Worm (Caenorhabditis elegans) whole organism, L4 larva: ENCODE measurements around the gene gcna-1.

Experiments
- F26F4.8 ChIP-seq: fragments of 200-800 bp; sonication (Bioruptor generic); conservative IDR thresholded peaks from 2 replicates; pipeline ENCODE4 v1.3.6; 2022; ENCODE audit warnings: missing genetic modification characterization, missing compliant biosample characterization
- F37D6.2 ChIP-seq: sonication (generic microtip); optimal IDR thresholded peaks from 2 replicates; lab custom pipeline; 2016; ENCODE audit warnings: mild to moderate bottlenecking, missing genetic modification characterization, missing compliant biosample characterization
- F44E2.7 ChIP-seq: fragments of 200-800 bp; sonication (Bioruptor generic); IDR thresholded peaks from 2 replicates; pipeline ENCODE4 v2.1.2; 2022; ENCODE audit warnings: missing genetic modification characterization, missing compliant biosample characterization
- Y105C5A.15 ChIP-seq: fragments of 200-800 bp; sonication (Bioruptor generic); IDR thresholded peaks from 2 replicates; pipeline ENCODE4 v1.3.6; 2022; ENCODE audit warnings: missing genetic modification characterization, missing compliant biosample characterization
- Y48G9A.11 ChIP-seq: fragments of 200-800 bp; sonication (Bioruptor generic); IDR thresholded peaks from 2 replicates; pipeline ENCODE4 v1.3.6; 2022; ENCODE audit warnings: missing genetic modification reagents, missing genetic modification characterization, missing compliant biosample characterization
- Y5F2A.4 ChIP-seq: fragments of 200-800 bp; sonication (Bioruptor generic); optimal IDR thresholded peaks from 2 replicates; lab custom pipeline; 2018; ENCODE audit warnings: mild to moderate bottlenecking, missing genetic modification characterization, missing compliant biosample characterization
- attf-4 ChIP-seq: sonication (generic microtip); optimal IDR thresholded peaks from 3 replicates; lab custom pipeline; 2017; ENCODE audit warnings: missing biosample characterization, missing genetic modification characterization
- ceh-28 ChIP-seq: fragments of 150-350 bp; optimal IDR thresholded peaks from 2 replicates; lab custom pipeline; 2014; ENCODE audit warnings: missing biosample characterization, missing genetic modification reagents, missing genetic modification characterization
- ceh-44 ChIP-seq: fragments of 200-800 bp; sonication (Bioruptor generic); IDR thresholded peaks from 2 replicates; pipeline ENCODE4 v1.3.6; 2022; ENCODE audit warnings: missing genetic modification reagents, missing genetic modification characterization, missing compliant biosample characterization
- ceh-62 ChIP-seq: sonication (generic microtip); optimal IDR thresholded peaks from 2 replicates; lab custom pipeline; 2017; ENCODE audit warnings: missing biosample characterization, missing genetic modification characterization
- daf-8 ChIP-seq: fragments of 200-800 bp; sonication (Bioruptor generic); IDR thresholded peaks from 2 replicates; pipeline ENCODE4 v1.3.6; 2022; ENCODE audit warnings: missing genetic modification characterization, missing compliant biosample characterization
- dmd-8 ChIP-seq: fragments of 200-800 bp; sonication (Bioruptor generic); IDR thresholded peaks from 2 replicates; pipeline ENCODE4 v1.3.6; 2022; ENCODE audit warnings: missing genetic modification characterization, missing compliant biosample characterization
- dmd-9 ChIP-seq: fragments of 200-800 bp; sonication (Bioruptor generic); IDR thresholded peaks from 2 replicates; pipeline ENCODE4 v1.3.6; 2022; ENCODE audit warnings: missing genetic modification reagents, missing genetic modification characterization, missing compliant biosample characterization
- dpl-1 ChIP-seq: fragments of 150-350 bp; optimal IDR thresholded peaks from 2 replicates; lab custom pipeline; 2014; ENCODE audit warnings: missing biosample characterization, missing genetic modification reagents, missing genetic modification characterization
- gei-8 ChIP-seq: fragments of 200-800 bp; sonication (Bioruptor generic); optimal IDR thresholded peaks from 2 replicates; lab custom pipeline; 2018; ENCODE audit warnings: mild to moderate bottlenecking, missing genetic modification characterization, missing compliant biosample characterization
- jun-1 ChIP-seq: fragments of 150-350 bp; optimal IDR thresholded peaks from 2 replicates; lab custom pipeline; 2014; ENCODE audit warnings: missing biosample characterization, missing genetic modification reagents, missing genetic modification characterization
- lim-7 ChIP-seq: fragments of 200-800 bp; sonication (Bioruptor generic); IDR thresholded peaks from 2 replicates; pipeline ENCODE4 v1.3.6; 2022; ENCODE audit warnings: missing genetic modification characterization, missing compliant biosample characterization
- lin-1 ChIP-seq: fragments of 200-800 bp; sonication (Bioruptor generic); IDR thresholded peaks from 2 replicates; pipeline ENCODE4 v1.3.6; 2022; ENCODE audit warnings: missing genetic modification reagents, missing genetic modification characterization, missing compliant biosample characterization
- lin-15B ChIP-seq: fragments of 150-350 bp; sonication (generic microtip); optimal IDR thresholded peaks from 3 replicates; lab custom pipeline; 2014; ENCODE audit warnings: missing biosample characterization, missing genetic modification characterization
- lin-38 ChIP-seq: fragments of 200-800 bp; sonication (Bioruptor generic); IDR thresholded peaks from 2 replicates; pipeline ENCODE4 v1.3.6; 2022; ENCODE audit warnings: missing genetic modification reagents, missing genetic modification characterization, missing compliant biosample characterization
- lsy-2 ChIP-seq, 2 experiments: fragments of 150-350 bp in 1 of 2; sonication (generic microtip) in 1 of 2; optimal IDR thresholded peaks; 2 replicates each; lab custom pipeline; 2014 to 2017; ENCODE audit warnings: missing biosample characterization in 2 of 2, missing genetic modification characterization in 2 of 2
- madf-5 ChIP-seq, 2 experiments: fragments of 200-800 bp; sonication (Bioruptor generic); IDR thresholded peaks; 2 replicates each; pipeline ENCODE4 v1.3.6; 2022; ENCODE audit warnings: missing compliant biosample characterization in 2 of 2, missing genetic modification characterization in 2 of 2
- mdl-1 ChIP-seq, 2 experiments: fragments of 150-350 bp in 1 of 2; sonication (generic microtip) in 1 of 2; optimal IDR thresholded peaks; 2 replicates each; lab custom pipeline; 2014 to 2017; ENCODE audit warnings: missing biosample characterization in 2 of 2, missing genetic modification characterization in 2 of 2
- mep-1 ChIP-seq: fragments of 150-350 bp; sonication (generic microtip); optimal IDR thresholded peaks from 3 replicates; lab custom pipeline; 2014; ENCODE audit warnings: missing biosample characterization, missing genetic modification characterization
- mxl-3 ChIP-seq: fragments of 200-800 bp; sonication (Bioruptor generic); optimal IDR thresholded peaks from 2 replicates; lab custom pipeline; 2018; ENCODE audit warnings: mild to moderate bottlenecking, missing genetic modification characterization, missing compliant biosample characterization
- nhr-10 ChIP-seq: fragments of 150-350 bp; optimal IDR thresholded peaks from 2 replicates; lab custom pipeline; 2014; ENCODE audit warnings: missing biosample characterization, missing genetic modification characterization
- nhr-237 ChIP-seq: sonication (generic microtip); optimal IDR thresholded peaks from 2 replicates; lab custom pipeline; 2017; ENCODE audit warnings: missing biosample characterization, missing genetic modification characterization
- nhr-25 ChIP-seq: sonication (generic microtip); optimal IDR thresholded peaks from 2 replicates; lab custom pipeline; 2017; ENCODE audit warnings: missing genetic modification characterization, mild to moderate bottlenecking, missing compliant biosample characterization, antibody characterized with exemption, moderate library complexity, borderline replicate concordance; ENCODE audit not compliant: insufficient read depth
- nhr-28 ChIP-seq: fragments of 150-350 bp; optimal IDR thresholded peaks from 2 replicates; lab custom pipeline; 2014; ENCODE audit warnings: missing biosample characterization, missing genetic modification characterization
- nhr-48 ChIP-seq: sonication (generic microtip); optimal IDR thresholded peaks from 2 replicates; lab custom pipeline; 2016; ENCODE audit warnings: mild to moderate bottlenecking, missing genetic modification characterization, missing compliant biosample characterization
- php-3 ChIP-seq: fragments of 200-800 bp; sonication (Bioruptor generic); IDR thresholded peaks from 2 replicates; pipeline ENCODE4 v1.3.6; 2022; ENCODE audit warnings: missing genetic modification reagents, missing genetic modification characterization, missing compliant biosample characterization
- rbr-2 ChIP-seq: sonication (generic microtip); optimal IDR thresholded peaks from 2 replicates; lab custom pipeline; 2016; ENCODE audit warnings: missing genotype, missing genetic modification characterization, missing compliant biosample characterization
- snpc-1.2 ChIP-seq: fragments of 200-800 bp; sonication (Bioruptor generic); IDR thresholded peaks from 2 replicates; pipeline ENCODE4 v1.3.6; 2022; ENCODE audit warnings: missing genetic modification reagents, missing genetic modification characterization, missing compliant biosample characterization
- spr-3 ChIP-seq: fragments of 200-800 bp; sonication (Bioruptor generic); optimal IDR thresholded peaks from 2 replicates; lab custom pipeline; 2018; ENCODE audit warnings: mild to moderate bottlenecking, missing genetic modification characterization, missing compliant biosample characterization
- tra-1 ChIP-seq: fragments of 200-800 bp; sonication (Bioruptor generic); IDR thresholded peaks from 2 replicates; pipeline ENCODE4 v1.3.6; 2022; ENCODE audit warnings: missing genetic modification reagents, missing genetic modification characterization, missing compliant biosample characterization
- unc-130 ChIP-seq: sonication (generic microtip); optimal IDR thresholded peaks from 2 replicates; lab custom pipeline; 2016; ENCODE audit warnings: missing genetic modification reagents, missing genetic modification characterization, missing compliant biosample characterization
- vab-7 ChIP-seq: fragments of 200-800 bp; sonication (Bioruptor generic); IDR thresholded peaks from 2 replicates; pipeline ENCODE4 v1.3.6; 2022; ENCODE audit warnings: missing genetic modification reagents, missing genetic modification characterization, missing compliant biosample characterization
- zfp-3 ChIP-seq: fragments of 200-800 bp; sonication (Bioruptor generic); conservative IDR thresholded peaks from 2 replicates; pipeline ENCODE4 v1.3.6; 2022; ENCODE audit warnings: missing genetic modification reagents, missing genetic modification characterization, missing compliant biosample characterization
- zip-11 ChIP-seq: fragments of 200-800 bp; sonication (Bioruptor generic); IDR thresholded peaks from 2 replicates; pipeline ENCODE4 v1.3.6; 2022; ENCODE audit warnings: missing genetic modification characterization, missing compliant biosample characterization
- zip-2 ChIP-seq: fragments of 150-350 bp; optimal IDR thresholded peaks from 2 replicates; lab custom pipeline; 2014; ENCODE audit warnings: missing biosample characterization, missing genetic modification characterization
- ztf-7 ChIP-seq: fragments of 150-350 bp; optimal IDR thresholded peaks from 2 replicates; lab custom pipeline; 2014; ENCODE audit warnings: missing biosample characterization, missing genetic modification characterization

The gcna-1 gene

DNA sequence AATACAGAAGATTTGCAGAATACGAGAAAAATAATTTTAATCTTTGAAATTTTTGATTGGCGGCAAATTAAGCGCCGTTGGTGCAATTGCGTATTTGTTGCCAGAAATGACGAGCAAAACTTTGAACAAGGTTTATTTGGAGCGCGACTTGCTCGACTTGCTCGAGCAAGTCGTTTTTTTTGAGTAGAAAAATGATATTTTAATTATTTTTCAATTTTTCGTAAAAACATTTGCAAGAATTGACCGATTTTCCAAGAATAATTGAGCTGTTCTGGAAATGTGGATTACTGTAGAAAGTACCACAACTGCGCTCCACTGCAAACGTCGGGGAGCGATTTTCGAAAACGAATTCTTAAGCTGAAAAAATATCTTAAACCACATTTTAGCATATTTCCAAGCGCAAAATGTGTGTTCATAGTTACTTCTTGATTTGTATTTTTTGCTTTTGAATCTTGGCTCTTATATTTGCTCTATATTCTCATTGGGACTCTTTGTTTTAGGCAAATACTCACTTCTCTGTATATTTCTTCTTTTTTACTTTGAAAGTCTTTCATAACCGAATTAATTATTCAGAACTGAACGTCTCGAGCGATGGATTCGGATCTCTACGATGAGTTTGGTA is at the start of gene gcna-1, which contains the start of gene eftu-2:
Gene gcna-1, minus strand, starts transcription at position 96 of the 622 bp plus-strand sequence.
Gene eftu-2, plus strand, starts transcription at position 572 of the 622 bp plus-strand sequence.
- peak; percentile 82 for TF ChIP-seq dpl-1 (GFP tag; lab: Kevin White, UChicago)
- TF ChIP-seq lsy-2 (tag; optimal IDR thresholded peaks at IDR 0.05; lab: Kevin White, UChicago), result peak in 1 of 2 experiments; percentile 92
- TF ChIP-seq rbr-2, result peak; percentile 3
- TF ChIP-seq php-3 (GFP tag; lab: Robert Waterston, UW), result no peak
- TF ChIP-seq nhr-48 (tag; lab: Kevin White, UChicago), result no peak
- TF ChIP-seq lin-38 (GFP tag; lab: Robert Waterston, UW), result peak; percentile 77

DNA sequence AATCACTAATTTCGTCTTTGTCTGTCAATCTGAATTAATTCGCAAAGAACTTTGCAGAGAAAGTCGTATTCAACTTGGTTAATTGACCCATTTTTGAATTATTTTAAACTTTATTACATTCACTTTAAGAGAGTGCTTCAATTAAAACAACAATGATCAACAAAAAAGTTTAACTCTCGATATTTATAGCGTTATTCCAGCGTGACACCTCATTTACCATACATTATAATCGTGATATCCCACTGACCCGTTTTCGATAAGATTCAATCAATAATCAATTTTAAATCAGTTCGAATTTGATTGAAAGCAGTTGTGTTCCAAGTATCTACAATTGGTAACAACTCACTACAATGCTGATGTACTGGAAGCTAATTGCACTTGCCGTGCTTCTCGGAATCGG is 47.9 kb upstream of the gcna-1 start, which contains the start of gene clc-10:
Gene clc-10, plus strand, starts transcription at position 301 of the 400 bp plus-strand sequence.
- TF ChIP-seq daf-8 (GFP tag; lab: Robert Waterston, UW) (no peak), dmd-8 (no peak), mxl-3 (GFP tag; lab: Kevin White, UChicago) (no peak), ceh-62 (tag; lab: Kevin White, UChicago) (no peak), zip-2 (no peak), rbr-2 (no peak), madf-5 (GFP tag; IDR thresholded peaks at IDR 0.05; lab: Robert Waterston, UW) (no peak), dpl-1 (GFP tag; lab: Kevin White, UChicago) (no peak), unc-130 (GFP tag; lab: Kevin White, UChicago) (no peak), nhr-237 (tag; lab: Kevin White, UChicago) (no peak), gei-8 (GFP tag; lab: Kevin White, UChicago) (no peak), nhr-28 (no peak), dmd-9 (GFP tag; lab: Robert Waterston, UW) (no peak), F26F4.8 (no peak)
- TF ChIP-seq, all 104 proteins: peak for 0

DNA sequence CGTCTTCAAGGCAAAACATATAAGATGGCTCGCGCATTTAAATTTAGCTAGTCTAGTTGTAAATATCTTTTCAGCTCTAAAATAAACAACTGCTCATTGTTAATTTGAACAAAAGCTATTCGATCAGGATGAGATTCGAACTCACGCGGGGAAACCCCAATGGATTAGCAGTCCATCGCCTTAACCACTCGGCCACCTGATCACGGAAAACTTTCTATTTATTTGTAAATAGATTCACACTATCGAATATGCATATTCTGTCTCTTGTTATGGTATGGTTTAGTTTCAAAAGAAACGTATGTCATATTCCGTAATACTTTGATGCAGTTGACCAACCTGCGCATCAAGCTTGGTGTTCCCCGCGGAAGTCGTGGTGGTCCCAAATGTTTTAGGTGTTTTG is 47.3 kb upstream of the gcna-1 start:
- no peak for TF ChIP-seq dpl-1 (GFP tag; lab: Kevin White, UChicago)
- TF ChIP-seq lin-38 (GFP tag; lab: Robert Waterston, UW), result no peak
- no peak for TF ChIP-seq mdl-1 (tag; optimal IDR thresholded peaks at IDR 0.05; lab: Kevin White, UChicago)
- no peak for TF ChIP-seq Y5F2A.4 (GFP tag; lab: Kevin White, UChicago)
- TF ChIP-seq Y48G9A.11 (GFP tag; lab: Robert Waterston, UW), result peak; percentile 52; the same call in 1 of the 2 replicates
- TF ChIP-seq F44E2.7 (GFP tag; lab: Robert Waterston, UW), result 0 out of 2 replicates have a peak, but pooled peaks have one; percentile 28
- TF ChIP-seq lim-7, result 0 out of 2 replicates have a peak, but pooled peaks have one; percentile 38
- TF ChIP-seq ceh-44 (GFP tag; lab: Robert Waterston, UW), result no peak
- TF ChIP-seq jun-1 (tag; lab: Kevin White, UChicago), result no peak
- TF ChIP-seq vab-7 (GFP tag; lab: Robert Waterston, UW), result peak; percentile 47; the same call in 1 of the 2 replicates
- TF ChIP-seq lin-1 (GFP tag; lab: Robert Waterston, UW), result no peak

DNA sequence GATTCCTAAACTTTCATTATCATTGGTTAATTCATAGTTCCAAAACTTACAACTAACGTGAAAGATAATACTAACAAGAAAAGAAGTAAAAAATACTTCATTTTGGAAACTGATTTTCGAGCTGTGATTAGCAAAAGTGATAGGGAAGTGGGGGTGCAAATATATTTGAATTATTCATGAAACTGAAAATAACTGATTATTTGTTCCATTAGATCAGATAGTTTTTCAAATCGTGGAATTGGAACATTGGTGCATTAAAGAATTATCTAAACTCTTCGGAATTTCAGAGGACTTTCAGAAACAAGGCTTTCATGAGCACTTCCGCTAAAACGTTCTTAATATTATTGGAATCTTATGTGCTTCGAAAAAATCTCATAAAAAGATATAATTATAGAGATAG is 46.8 kb upstream of the gcna-1 start, which contains the start of gene F40H6.5:
Gene F40H6.5, minus strand, starts transcription at position 101 of the 400 bp plus-strand sequence.
- TF ChIP-seq zip-2 (no peak), ceh-28 (tag; lab: Kevin White, UChicago) (no peak), F37D6.2 (no peak), nhr-10 (tag; lab: Kevin White, UChicago) (no peak)

DNA sequence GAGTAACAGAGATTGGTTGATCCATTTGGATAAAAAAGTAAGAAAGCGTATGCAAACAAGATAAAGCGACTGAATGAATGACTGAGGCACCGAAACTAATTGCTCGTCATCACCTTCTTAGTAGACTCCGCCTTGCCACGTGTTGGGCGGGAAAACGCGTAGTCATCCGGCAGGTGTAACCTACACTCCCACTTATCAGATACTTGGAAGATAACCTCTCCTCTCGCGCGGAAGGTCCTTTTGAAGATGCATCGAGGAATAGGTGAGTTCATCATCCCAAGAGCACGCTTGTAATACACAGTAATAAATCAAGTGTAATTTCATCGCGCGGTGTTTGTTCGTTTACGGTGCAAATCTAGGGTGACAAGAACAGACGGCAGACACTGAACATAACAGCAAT is 38.0 kb upstream of the gcna-1 start, which contains the start of gene tbx-11:
Gene tbx-11, minus strand, starts transcription at position 101 of the 400 bp plus-strand sequence.
- TF ChIP-seq nhr-25, result no peak
- no peak for TF ChIP-seq ceh-28 (tag; lab: Kevin White, UChicago)
- TF ChIP-seq spr-3 (GFP tag; lab: Kevin White, UChicago), result no peak
- no peak for TF ChIP-seq ztf-7 (tag; lab: Kevin White, UChicago)
- no peak for TF ChIP-seq attf-4 (tag; lab: Kevin White, UChicago)
- TF ChIP-seq tra-1 (GFP tag; lab: Robert Waterston, UW), result no peak
- TF ChIP-seq F37D6.2, result no peak
- TF ChIP-seq lin-15B (tag; lab: Kevin White, UChicago), result no peak
- TF ChIP-seq Y105C5A.15 (GFP tag; lab: Robert Waterston, UW), result no peak
- no peak for TF ChIP-seq zip-11 (GFP tag; lab: Robert Waterston, UW)
- TF ChIP-seq snpc-1.2, result no peak
- TF ChIP-seq mep-1 (tag; lab: Kevin White, UChicago), result no peak
- no peak for TF ChIP-seq zfp-3 (GFP tag; lab: Robert Waterston, UW)
